Fruit fly (Drosophila melanogaster): ENCODE data around the gene CG43732.
A peak's percentile ranks its signal among the peaks of the same experiment; 100 is the strongest.

Gene CG43732

dm6 chr3R:18916715-18917253 lies 33.2 kb upstream of the CG43732 start (continued):
- TF ChIP-seq Dad (GFP tag; optimal IDR thresholded peaks at IDR 0.05) (no peak), CG18599 (GFP tag; optimal IDR thresholded peaks at IDR 0.05) (peak; percentile 60), Mad (GFP tag; optimal IDR thresholded peaks at IDR 0.05) (no peak), CG17612 (GFP tag; IDR thresholded peaks at IDR 0.05) (no peak), BtbVII (GFP tag; optimal IDR thresholded peaks at IDR 0.05) (peak; percentile 27), pum (GFP tag; optimal IDR thresholded peaks at IDR 0.05) (no peak), lab (GFP tag; optimal IDR thresholded peaks at IDR 0.05) (peak; percentile 77), org-1 (GFP tag; optimal IDR thresholded peaks at IDR 0.05) (no peak), Chrac-16 (GFP tag; optimal IDR thresholded peaks at IDR 0.05) (no peak), esg (GFP tag; conservative IDR thresholded peaks at IDR 0.05) (no peak), CG12391 (tag; optimal IDR thresholded peaks at IDR 0.05) (no peak), Gsc (GFP tag; IDR thresholded peaks at IDR 0.05) (no peak), nerfin-2 (GFP tag; IDR thresholded peaks at IDR 0.05; ENCODE audit: partially characterized antibody) (no peak), inv (GFP tag; IDR thresholded peaks at IDR 0.05; ENCODE audit: partially characterized antibody) (no peak), CG7357 (GFP tag; IDR thresholded peaks at IDR 0.05) (no peak), Bteb2 (GFP tag; optimal IDR thresholded peaks at IDR 0.05) (no peak), rib (GFP tag; IDR thresholded peaks at IDR 0.05) (peak; percentile 88), CG4854 (GFP tag; optimal IDR thresholded peaks at IDR 0.05) (no peak), CG3163 (GFP tag; optimal IDR thresholded peaks at IDR 0.05) (peak; percentile 75), pzg (GFP tag; optimal IDR thresholded peaks at IDR 0.05) (no peak), hth (optimal IDR thresholded peaks at IDR 0.05) (no peak), CG12744 (GFP tag; optimal IDR thresholded peaks at IDR 0.05) (no peak), tup (GFP tag; optimal IDR thresholded peaks at IDR 0.05) (no peak), bsh (GFP tag; optimal IDR thresholded peaks at IDR 0.05) (no peak), Hr51 (GFP tag; optimal IDR thresholded peaks at IDR 0.05) (no peak), dimm (GFP tag; IDR thresholded peaks at IDR 0.05) (no peak), ftz-f1 (GFP tag; optimal IDR thresholded peaks at IDR 0.05) (no peak), chinmo (GFP tag; IDR thresholded peaks at IDR 0.05; ENCODE audit: partially characterized antibody) (peak; percentile 93; the same call in 3 of the 4 replicates), CG15601 (tag; optimal IDR thresholded peaks at IDR 0.05) (no peak), zen2 (GFP tag; IDR thresholded peaks at IDR 0.05; ENCODE audit: partially characterized antibody) (no peak), wdn (GFP tag; IDR thresholded peaks at IDR 0.05) (no peak), HmgZ (tag; optimal IDR thresholded peaks at IDR 0.05) (peak; percentile 51), her (GFP tag; optimal IDR thresholded peaks at IDR 0.05) (no peak), ewg (GFP tag; optimal IDR thresholded peaks at IDR 0.05) (no peak), ab (GFP tag; optimal IDR thresholded peaks at IDR 0.05) (no peak), CG10147 (GFP tag; optimal IDR thresholded peaks at IDR 0.05) (no peak), fd3F (GFP tag; optimal IDR thresholded peaks at IDR 0.05) (no peak), CG15269 (tag; optimal IDR thresholded peaks at IDR 0.05) (peak; percentile 44), CG3726 (GFP tag; IDR thresholded peaks at IDR 0.05) (no peak), CG3995 (GFP tag; optimal IDR thresholded peaks at IDR 0.05) (no peak), CG17568 (GFP tag; optimal IDR thresholded peaks at IDR 0.05) (peak; percentile 1), Hr78 (GFP tag; optimal IDR thresholded peaks at IDR 0.05) (no peak), gsb (GFP tag; IDR thresholded peaks at IDR 0.05) (no peak), Aef1 (GFP tag; IDR thresholded peaks at IDR 0.05) (no peak), CG31441 (GFP tag; IDR thresholded peaks at IDR 0.05) (no peak), CG11696 (GFP tag; IDR thresholded peaks at IDR 0.05) (no peak), CG1647 (GFP tag; optimal IDR thresholded peaks at IDR 0.05) (no peak), kni (GFP tag; optimal IDR thresholded peaks at IDR 0.05) (no peak), Eip74EF (GFP tag; optimal IDR thresholded peaks at IDR 0.05) (no peak), chm (GFP tag; IDR thresholded peaks at IDR 0.05) (no peak)
